Fruit fly (Drosophila melanogaster) whole organism, embryonic: ENCODE measurements around the gene Mgat3.
A peak's percentile ranks its signal among the peaks of the same experiment; 100 is the strongest.

Experiments used
- Blimp-1 ChIP-seq: fragments of 200-800 bp; sonication (Bioruptor generic); optimal IDR thresholded peaks from 3 replicates; lab custom pipeline; 2018; ENCODE audit warnings: missing biosample characterization, missing genetic modification characterization, mild to moderate bottlenecking, moderate library complexity, missing genetic modification reagents
- BtbVII ChIP-seq: fragments of 200-800 bp; sonication (Bioruptor generic); optimal IDR thresholded peaks from 3 replicates; lab custom pipeline; 2017; ENCODE audit warnings: missing biosample characterization, mild to moderate bottlenecking, missing genetic modification characterization
- C15 ChIP-seq: fragments of 200-800 bp; sonication (Bioruptor generic); IDR thresholded peaks from 3 replicates; pipeline ENCODE4 v1.3.6; 2022; ENCODE audit warnings: missing biosample characterization, missing genetic modification characterization
- CG10321 ChIP-seq: fragments of 200-800 bp; sonication (Bioruptor generic); IDR thresholded peaks from 2 replicates; pipeline ENCODE4 v1.3.6; 2022; ENCODE audit warnings: missing biosample characterization, missing genetic modification characterization
- CG10462 ChIP-seq: fragments of 200-800 bp; sonication (Bioruptor generic); optimal IDR thresholded peaks from 2 replicates; lab custom pipeline; 2016; ENCODE audit warnings: missing biosample characterization, missing genetic modification characterization
- CG10654 ChIP-seq: fragments of 200-800 bp; sonication (Bioruptor generic); optimal IDR thresholded peaks from 2 replicates; lab custom pipeline; 2016; ENCODE audit warnings: missing biosample characterization, missing genetic modification characterization
- CG12071 ChIP-seq: fragments of 200-800 bp; sonication (Bioruptor generic); optimal IDR thresholded peaks from 3 replicates; lab custom pipeline; 2018; ENCODE audit warnings: missing biosample characterization, mild to moderate bottlenecking, missing genetic modification characterization
- CG14965 ChIP-seq: fragments of 200-800 bp; sonication (Bioruptor generic); optimal IDR thresholded peaks from 2 replicates; lab custom pipeline; 2016; ENCODE audit warnings: missing biosample characterization, missing genetic modification characterization, borderline replicate concordance
- CG15601 ChIP-seq: fragments of 200-800 bp; sonication (Bioruptor generic); optimal IDR thresholded peaks from 3 replicates; lab custom pipeline; 2019; ENCODE audit warnings: missing biosample characterization, mild to moderate bottlenecking, missing genetic modification characterization, moderate library complexity
- CG16779 ChIP-seq: fragments of 200-800 bp; sonication (Bioruptor generic); IDR thresholded peaks from 2 replicates; pipeline ENCODE4 v1.3.6; 2022; ENCODE audit warnings: missing biosample characterization, missing genetic modification characterization
- CG17385 ChIP-seq: fragments of 200-800 bp; sonication (Bioruptor generic); optimal IDR thresholded peaks from 3 replicates; lab custom pipeline; 2018; ENCODE audit warnings: missing biosample characterization, mild to moderate bottlenecking, missing genetic modification characterization
- CG3281 ChIP-seq: fragments of 200-800 bp; sonication (Bioruptor generic); optimal IDR thresholded peaks from 3 replicates; lab custom pipeline; 2017; ENCODE audit warnings: missing biosample characterization, mild to moderate bottlenecking, missing genetic modification characterization
- CG33213 ChIP-seq: fragments of 200-800 bp; sonication (Bioruptor generic); optimal IDR thresholded peaks from 3 replicates; lab custom pipeline; 2016; ENCODE audit warnings: missing biosample characterization, missing genetic modification characterization
- CG4820 ChIP-seq: fragments of 200-800 bp; sonication (Bioruptor generic); optimal IDR thresholded peaks from 3 replicates; lab custom pipeline; 2016; ENCODE audit warnings: missing biosample characterization, missing genetic modification characterization
- CG9215 ChIP-seq: fragments of 200-800 bp; sonication (Bioruptor generic); IDR thresholded peaks from 2 replicates; pipeline ENCODE4 v1.3.6; 2022; ENCODE audit warnings: missing biosample characterization, missing genetic modification characterization
- CG9727 ChIP-seq: fragments of 200-800 bp; sonication (Bioruptor generic); optimal IDR thresholded peaks from 3 replicates; lab custom pipeline; 2017; ENCODE audit warnings: missing biosample characterization, mild to moderate bottlenecking, missing genetic modification characterization
- CHES-1-like ChIP-seq: fragments of 200-800 bp; sonication (Bioruptor generic); optimal IDR thresholded peaks from 2 replicates; lab custom pipeline; 2016; ENCODE audit warnings: missing biosample characterization, missing genetic modification characterization
- E2f2 ChIP-seq: fragments of 200-800 bp; sonication (Bioruptor generic); IDR thresholded peaks from 2 replicates; pipeline ENCODE4 v1.3.6; 2022; ENCODE audit warnings: missing biosample characterization, missing genetic modification characterization
- Elba2 ChIP-seq: fragments of 200-800 bp; sonication (Bioruptor generic); optimal IDR thresholded peaks from 3 replicates; lab custom pipeline; 2016; ENCODE audit warnings: missing biosample characterization, missing genetic modification characterization
- Fer1 ChIP-seq: fragments of 200-800 bp; sonication (Bioruptor generic); optimal IDR thresholded peaks from 2 replicates; lab custom pipeline; 2017; ENCODE audit warnings: missing biosample characterization, mild to moderate bottlenecking, missing genetic modification characterization
- H2.0 ChIP-seq: fragments of 200-800 bp; sonication (Bioruptor generic); IDR thresholded peaks from 2 replicates; pipeline ENCODE4 v1.3.6; 2022; ENCODE audit warnings: missing biosample characterization, missing genetic modification characterization
- Hmx ChIP-seq: fragments of 200-800 bp; sonication (Bioruptor generic); optimal IDR thresholded peaks from 2 replicates; lab custom pipeline; 2016; ENCODE audit warnings: missing biosample characterization, missing genetic modification characterization
- Max ChIP-seq: fragments of 200-800 bp; sonication (Bioruptor generic); optimal IDR thresholded peaks from 2 replicates; lab custom pipeline; 2016; ENCODE audit warnings: missing biosample characterization, mild to moderate bottlenecking, missing genetic modification characterization
- NC2β ChIP-seq: fragments of 200-800 bp; sonication (Bioruptor generic); optimal IDR thresholded peaks from 2 replicates; lab custom pipeline; 2016; ENCODE audit warnings: missing biosample characterization, missing genetic modification characterization
- Ssrp ChIP-seq: fragments of 200-800 bp; sonication (Bioruptor generic); optimal IDR thresholded peaks from 2 replicates; lab custom pipeline; 2018; ENCODE audit warnings: missing biosample characterization, mild to moderate bottlenecking, missing genetic modification characterization, moderate library complexity
- Trl ChIP-seq, 3 experiments: fragments of >200 bp in 2 of 3; fragments of 200-800 bp in 1 of 3; sonication (Bioruptor generic) in 1 of 3; optimal IDR thresholded peaks; 2 replicates in 1 of 3; 3 replicates in 2 of 3; lab custom pipeline; 2016 to 2017; ENCODE audit warnings: missing biosample characterization in 1 of 3, missing genetic modification characterization in 1 of 3
- aop ChIP-seq: fragments of 200-800 bp; sonication (Bioruptor generic); IDR thresholded peaks from 2 replicates; pipeline ENCODE4 v1.3.6; 2022; ENCODE audit warnings: missing biosample characterization, missing genetic modification characterization
- ash1 ChIP-seq: fragments of 200-800 bp; sonication (Bioruptor generic); optimal IDR thresholded peaks from 2 replicates; lab custom pipeline; 2018; ENCODE audit warnings: missing biosample characterization, mild to moderate bottlenecking, missing genetic modification characterization
- bab2 ChIP-seq: fragments of 200-800 bp; sonication (Bioruptor generic); optimal IDR thresholded peaks from 2 replicates; lab custom pipeline; 2016; ENCODE audit warnings: missing biosample characterization, missing genetic modification characterization
- bbx ChIP-seq: fragments of 200-800 bp; sonication (Bioruptor generic); IDR thresholded peaks from 2 replicates; pipeline ENCODE4 v1.3.6; 2022; ENCODE audit warnings: missing biosample characterization, missing genetic modification characterization; ENCODE audit not compliant: partially characterized antibody
- bigmax ChIP-seq: fragments of 200-800 bp; sonication (Bioruptor generic); optimal IDR thresholded peaks from 2 replicates; lab custom pipeline; 2018; ENCODE audit warnings: missing biosample characterization, mild to moderate bottlenecking, missing genetic modification characterization
- corto ChIP-seq: fragments of 200-800 bp; sonication (Bioruptor generic); optimal IDR thresholded peaks from 2 replicates; lab custom pipeline; 2016; ENCODE audit warnings: missing biosample characterization, mild to moderate bottlenecking, missing genetic modification characterization, moderate library complexity
- crp ChIP-seq, 2 experiments: fragments of 200-800 bp; sonication (Bioruptor generic); optimal IDR thresholded peaks; 2 replicates in 1 of 2; 3 replicates in 1 of 2; lab custom pipeline; 2017; ENCODE audit warnings: missing biosample characterization in 2 of 2, missing genetic modification characterization in 2 of 2, mild to moderate bottlenecking in 1 of 2, moderate library complexity in 1 of 2
- cwo ChIP-seq: fragments of 200-800 bp; sonication (Bioruptor generic); optimal IDR thresholded peaks from 3 replicates; lab custom pipeline; 2017; ENCODE audit warnings: missing biosample characterization, missing genetic modification characterization, mild to moderate bottlenecking, moderate library complexity, missing genetic modification reagents
- da ChIP-seq: fragments of 200-800 bp; sonication (Bioruptor generic); optimal IDR thresholded peaks from 2 replicates; lab custom pipeline; 2016; ENCODE audit warnings: missing biosample characterization, missing genetic modification characterization
- dpn ChIP-seq, 2 experiments: fragments of 200-800 bp; sonication (Bioruptor generic); optimal IDR thresholded peaks; 3 replicates each; lab custom pipeline; 2016; ENCODE audit warnings: missing biosample characterization in 2 of 2, missing genetic modification characterization in 2 of 2
- ham ChIP-seq: fragments of 200-800 bp; sonication (Bioruptor generic); IDR thresholded peaks from 2 replicates; pipeline ENCODE4 v1.3.6; 2022; ENCODE audit warnings: missing biosample characterization, missing genetic modification characterization
- mld ChIP-seq: fragments of 200-800 bp; sonication (Bioruptor generic); IDR thresholded peaks from 3 replicates; pipeline ENCODE4 v1.3.6; 2022; ENCODE audit warnings: missing biosample characterization, missing genetic modification characterization; ENCODE audit not compliant: partially characterized antibody
- nom ChIP-seq: fragments of 200-800 bp; sonication (Bioruptor generic); optimal IDR thresholded peaks from 2 replicates; lab custom pipeline; 2017; ENCODE audit warnings: missing biosample characterization, missing genetic modification characterization, mild to moderate bottlenecking, moderate library complexity, missing genetic modification reagents
- oc ChIP-seq: fragments of 200-800 bp; sonication (Bioruptor generic); optimal IDR thresholded peaks from 2 replicates; lab custom pipeline; 2018; ENCODE audit warnings: missing biosample characterization, mild to moderate bottlenecking, missing genetic modification characterization, moderate library complexity
- odd ChIP-seq: fragments of 200-800 bp; sonication (Bioruptor generic); optimal IDR thresholded peaks from 2 replicates; lab custom pipeline; 2017; ENCODE audit warnings: missing biosample characterization, mild to moderate bottlenecking, missing genetic modification characterization
- onecut ChIP-seq: fragments of 200-800 bp; sonication (Bioruptor generic); IDR thresholded peaks from 2 replicates; pipeline ENCODE4 v1.3.6; 2022; ENCODE audit warnings: missing biosample characterization, missing genetic modification characterization
- otp ChIP-seq: fragments of 200-800 bp; sonication (Bioruptor generic); IDR thresholded peaks from 3 replicates; pipeline ENCODE4, ENCODE4 v1.3.6; 2022; ENCODE audit warnings: missing biosample characterization, missing genetic modification characterization
- pan ChIP-seq, 4 experiments: fragments of >200 bp in 3 of 4; fragments of 200-800 bp in 1 of 4; sonication (Bioruptor generic) in 1 of 4; optimal IDR thresholded peaks in 3 of 4; IDR thresholded peaks in 1 of 4; 2 replicates each; pipeline versions ENCODE4 v1.3.6 to Lab custom; 2017 to 2022; ENCODE audit warnings: missing biosample characterization in 2 of 4, missing genetic modification characterization in 2 of 4, mixed read lengths in 1 of 4
- phol ChIP-seq: fragments of 200-800 bp; sonication (Bioruptor generic); optimal IDR thresholded peaks from 3 replicates; lab custom pipeline; 2018; ENCODE audit warnings: missing biosample characterization, mild to moderate bottlenecking, missing genetic modification characterization, moderate library complexity
- salm ChIP-seq: fragments of 200-800 bp; sonication (Bioruptor generic); optimal IDR thresholded peaks from 2 replicates; lab custom pipeline; 2018; ENCODE audit warnings: missing biosample characterization, mild to moderate bottlenecking, missing genetic modification characterization
- tll ChIP-seq, 2 experiments: fragments of 200-800 bp in 1 of 2; fragments of >200 bp in 1 of 2; sonication (Bioruptor generic) in 1 of 2; optimal IDR thresholded peaks; 2 replicates each; lab custom pipeline; 2017 to 2019; ENCODE audit warnings: missing biosample characterization in 2 of 2, missing genetic modification characterization in 2 of 2, mild to moderate bottlenecking in 1 of 2, moderate library complexity in 1 of 2
- zen ChIP-seq: fragments of 200-800 bp; sonication (Bioruptor generic); optimal IDR thresholded peaks from 3 replicates; lab custom pipeline; 2018; ENCODE audit warnings: missing biosample characterization, mild to moderate bottlenecking, missing genetic modification characterization, moderate library complexity

Gene Mgat3

dm6 chr2L:13176701-13177249 lies 5.6 kb downstream of the Mgat3 start, which contains the start of the genes Sfmbt and CG5439 (continued):
- TF ChIP-seq CG9727 (GFP tag; lab: Kevin White, UChicago), result peak; percentile 79
- TF ChIP-seq Elba2 (GFP tag; lab: Kevin White, UChicago), result peak; percentile 68
- no peak for TF ChIP-seq C15 (GFP tag; lab: Robert Waterston, UW)
- TF ChIP-seq CG16779, result peak; percentile 61; the same call in 1 of the 2 replicates
- no peak for TF ChIP-seq bigmax
- peak; percentile 57 for TF ChIP-seq NC2β (GFP tag; lab: Kevin White, UChicago)
- TF ChIP-seq Max, result peak; percentile 82
- peak; percentile 5 for TF ChIP-seq salm (tag; lab: Kevin White, UChicago)
- peak; percentile 73 for TF ChIP-seq CG4820 (GFP tag; lab: Kevin White, UChicago)
- TF ChIP-seq phol (tag; lab: Kevin White, UChicago), result peak; percentile 84
- no peak for TF ChIP-seq oc (tag; lab: Kevin White, UChicago)
- peak; percentile 68 for TF ChIP-seq Ssrp (tag; lab: Kevin White, UChicago)
- TF ChIP-seq corto (GFP tag; lab: Kevin White, UChicago), result peak; percentile 29
- no peak for TF ChIP-seq nom (GFP tag; lab: Kevin White, UChicago)
- TF ChIP-seq mld, result 0 out of 3 replicates have a peak, but pooled peaks have one; percentile 38
- peak; percentile 67 for TF ChIP-seq CG10654
- peak; percentile 46 for TF ChIP-seq CG10462 (GFP tag; lab: Kevin White, UChicago)
- TF ChIP-seq dpn (GFP tag; optimal IDR thresholded peaks at IDR 0.05; lab: Kevin White, UChicago), result peak; percentile 85
- no peak for TF ChIP-seq CG14965 (GFP tag; lab: Kevin White, UChicago)
- TF ChIP-seq BtbVII (GFP tag; lab: Kevin White, UChicago), result peak; percentile 9
- TF ChIP-seq tll (GFP tag; optimal IDR thresholded peaks at IDR 0.05; lab: Kevin White, UChicago), result peak; percentile 59 to 80
- TF ChIP-seq CG33213 (GFP tag; lab: Kevin White, UChicago), result peak; percentile 40
- peak; percentile 55 for TF ChIP-seq cwo (GFP tag; lab: Kevin White, UChicago)
- peak; percentile 81 for TF ChIP-seq CHES-1-like (GFP tag; lab: Kevin White, UChicago)
- TF ChIP-seq Fer1 (GFP tag; lab: Kevin White, UChicago), result peak; percentile 73
- TF ChIP-seq odd, result no peak
- peak in 1 of 2 experiments; percentile 69 for TF ChIP-seq crp (GFP tag; optimal IDR thresholded peaks at IDR 0.05; lab: Kevin White, UChicago)
- no peak for TF ChIP-seq CG15601
- TF ChIP-seq aop (GFP tag; lab: Robert Waterston, UW), result no peak
- TF ChIP-seq Trl (optimal IDR thresholded peaks at IDR 0.05; lab: Kevin White, UChicago), result no peak
- TF ChIP-seq Trl (GFP tag; optimal IDR thresholded peaks at IDR 0.05; lab: Kevin White, UChicago), result peak; percentile 82
- TF ChIP-seq da (GFP tag; lab: Kevin White, UChicago), result peak; percentile 56
- TF ChIP-seq Hmx, result peak; percentile 33
- TF ChIP-seq pan (optimal IDR thresholded peaks at IDR 0.05; lab: Kevin White, UChicago), result no peak
- peak in 1 of 2 experiments; percentile 15 for TF ChIP-seq pan (GFP tag; optimal IDR thresholded peaks at IDR 0.05 in 1 of 2, IDR thresholded peaks at IDR 0.05 in 1 of 2)
- TF ChIP-seq ham (GFP tag; lab: Robert Waterston, UW), result no peak
- no peak for TF ChIP-seq CG10321
- no peak for TF ChIP-seq otp (GFP tag; lab: Robert Waterston, UW)
- TF ChIP-seq CG12071 (GFP tag; lab: Kevin White, UChicago), result no peak
- peak; percentile 77 for TF ChIP-seq zen (tag; lab: Kevin White, UChicago)
- TF ChIP-seq H2.0 (GFP tag; lab: Robert Waterston, UW), result peak; percentile 38
- TF ChIP-seq onecut (GFP tag; lab: Robert Waterston, UW), result peak; percentile 42; the same call in 1 of the 2 replicates
- TF ChIP-seq CG3281 (GFP tag; lab: Kevin White, UChicago), result peak; percentile 84
- peak; percentile 51 for TF ChIP-seq E2f2 (GFP tag; lab: Robert Waterston, UW)
- no peak for TF ChIP-seq CG17385 (GFP tag; lab: Kevin White, UChicago)
- no peak for TF ChIP-seq bbx (GFP tag; lab: Robert Waterston, UW)
- TF ChIP-seq ash1 (GFP tag; lab: Kevin White, UChicago), result no peak
- TF ChIP-seq CG9215 (GFP tag; lab: Robert Waterston, UW), result peak; percentile 76
- no peak for TF ChIP-seq Blimp-1 (GFP tag; lab: Kevin White, UChicago)
- peak; percentile 82 for TF ChIP-seq bab2
